Fruit fly (Drosophila melanogaster) whole organism: Measurements from ENCODE around the gene CG7029.

Experiments
- pan ChIP-seq: fragments of >200 bp; optimal IDR thresholded peaks from 2 replicates; lab custom pipeline; 2017
- psq ChIP-seq: fragments of >200 bp; optimal IDR thresholded peaks from 2 replicates; lab custom pipeline; 2017

dm6 chr3R:22751698-22752097, 997 bp downstream of the CG7029 start:
- TF ChIP-seq psq (lab: Kevin White, UChicago) (no peak), pan (lab: Kevin White, UChicago) (no peak)
